Worm (Caenorhabditis elegans) whole organism, L2 larva: Measurements from ENCODE around the gene K06H6.2.

Experiments
- ama-1 ChIP-seq: fragments of 150-350 bp; optimal IDR thresholded peaks from 2 replicates; lab custom pipeline; 2018; ENCODE audit warnings: inconsistent platforms
- lsy-2 ChIP-seq, 2 experiments: fragments of 150-350 bp in 1 of 2; sonication (generic microtip) in 1 of 2; optimal IDR thresholded peaks; 2 replicates each; lab custom pipeline; 2014 to 2017; ENCODE audit warnings: missing biosample characterization in 2 of 2, missing genetic modification characterization in 2 of 2
- mab-5 ChIP-seq: fragments of 150-350 bp; optimal IDR thresholded peaks from 2 replicates; lab custom pipeline; 2014; ENCODE audit warnings: missing biosample characterization, missing genetic modification characterization
- nhr-12 ChIP-seq: fragments of 150-350 bp; optimal IDR thresholded peaks from 2 replicates; lab custom pipeline; 2014; ENCODE audit warnings: missing biosample characterization, missing genetic modification characterization
- nhr-129 ChIP-seq: fragments of 150-350 bp; optimal IDR thresholded peaks from 2 replicates; lab custom pipeline; 2014; ENCODE audit warnings: missing biosample characterization, missing genetic modification characterization
- peb-1 ChIP-seq: fragments of 150-350 bp; optimal IDR thresholded peaks from 2 replicates; lab custom pipeline; 2014; ENCODE audit warnings: missing biosample characterization, missing genetic modification characterization
- sem-4 ChIP-seq: fragments of 150-350 bp; optimal IDR thresholded peaks from 2 replicates; lab custom pipeline; 2014; ENCODE audit warnings: missing biosample characterization, missing genetic modification reagents, missing genetic modification characterization
- snpc-4 ChIP-seq: fragments of 150-350 bp; optimal IDR thresholded peaks from 2 replicates; lab custom pipeline; 2014; ENCODE audit warnings: missing biosample characterization, missing genetic modification characterization

ce11 chrV:599783-600182, 14.2 kb downstream of the K06H6.2 start:
- TF ChIP-seq nhr-129 (no peak), nhr-12 (tag; lab: Kevin White, UChicago) (no peak), mab-5 (tag; lab: Kevin White, UChicago) (no peak), sem-4 (tag; lab: Kevin White, UChicago) (no peak), snpc-4 (tag; lab: Kevin White, UChicago) (no peak), peb-1 (tag; lab: Kevin White, UChicago) (no peak), ama-1 (no peak), lsy-2 (tag; optimal IDR thresholded peaks at IDR 0.05; lab: Kevin White, UChicago) (no peak)
